Fruit fly (Drosophila melanogaster) whole organism, embryonic: ENCODE data around the gene CG1324.

Source experiments
- Atf6 ChIP-seq: fragments of 200-800 bp; sonication (Bioruptor generic); IDR thresholded peaks from 2 replicates; pipeline ENCODE4 v1.3.6; 2022; ENCODE audit warnings: missing biosample characterization, missing genetic modification characterization
- CG1024 ChIP-seq: fragments of 200-800 bp; sonication (Bioruptor generic); IDR thresholded peaks from 2 replicates; pipeline ENCODE4 v1.3.6; 2022; ENCODE audit warnings: missing biosample characterization, missing genetic modification characterization
- CG10565 ChIP-seq: fragments of 200-800 bp; sonication (Bioruptor generic); optimal IDR thresholded peaks from 3 replicates; lab custom pipeline; 2016; ENCODE audit warnings: missing biosample characterization, mild to moderate bottlenecking, missing genetic modification characterization
- CG11723 ChIP-seq: fragments of 200-800 bp; sonication (Bioruptor generic); optimal IDR thresholded peaks from 2 replicates; lab custom pipeline; 2017; ENCODE audit warnings: missing biosample characterization, mild to moderate bottlenecking, missing genetic modification characterization
- CG13287 ChIP-seq: fragments of 200-800 bp; sonication (Bioruptor generic); IDR thresholded peaks from 2 replicates; pipeline ENCODE4 v1.3.6; 2022; ENCODE audit warnings: missing biosample characterization, missing genetic modification characterization; ENCODE audit not compliant: partially characterized antibody
- CG13296 ChIP-seq: fragments of 200-800 bp; sonication (Bioruptor generic); optimal IDR thresholded peaks from 3 replicates; lab custom pipeline; 2018; ENCODE audit warnings: missing biosample characterization, mild to moderate bottlenecking, missing genetic modification characterization
- CG14441 ChIP-seq: fragments of 200-800 bp; sonication (Bioruptor generic); IDR thresholded peaks from 2 replicates; pipeline ENCODE4 v1.3.6; 2022; ENCODE audit warnings: missing biosample characterization, missing genetic modification characterization
- CG15601 ChIP-seq: fragments of 200-800 bp; sonication (Bioruptor generic); optimal IDR thresholded peaks from 3 replicates; lab custom pipeline; 2019; ENCODE audit warnings: missing biosample characterization, mild to moderate bottlenecking, missing genetic modification characterization, moderate library complexity
- CG1602 ChIP-seq: fragments of 200-800 bp; sonication (Bioruptor generic); optimal IDR thresholded peaks from 3 replicates; lab custom pipeline; 2016; ENCODE audit warnings: missing biosample characterization, missing genetic modification characterization
- CG17912 ChIP-seq: fragments of 200-800 bp; sonication (Bioruptor generic); optimal IDR thresholded peaks from 2 replicates; lab custom pipeline; 2018; ENCODE audit warnings: missing biosample characterization, mild to moderate bottlenecking, missing genetic modification characterization
- CG2875 ChIP-seq: fragments of 200-800 bp; sonication (Bioruptor generic); optimal IDR thresholded peaks from 2 replicates; lab custom pipeline; 2017; ENCODE audit warnings: missing biosample characterization, mild to moderate bottlenecking, missing genetic modification characterization, missing genetic modification reagents
- CG31224 ChIP-seq: fragments of 200-800 bp; sonication (Bioruptor generic); IDR thresholded peaks from 2 replicates; pipeline ENCODE4 v1.3.6; 2022; ENCODE audit warnings: missing biosample characterization, missing genetic modification characterization
- CG3281 ChIP-seq: fragments of 200-800 bp; sonication (Bioruptor generic); optimal IDR thresholded peaks from 3 replicates; lab custom pipeline; 2017; ENCODE audit warnings: missing biosample characterization, mild to moderate bottlenecking, missing genetic modification characterization
- CG33213 ChIP-seq: fragments of 200-800 bp; sonication (Bioruptor generic); optimal IDR thresholded peaks from 3 replicates; lab custom pipeline; 2016; ENCODE audit warnings: missing biosample characterization, missing genetic modification characterization
- CG33557 ChIP-seq: fragments of 200-800 bp; sonication (Bioruptor generic); optimal IDR thresholded peaks from 2 replicates; lab custom pipeline; 2019; ENCODE audit warnings: missing biosample characterization, mild to moderate bottlenecking, missing genetic modification characterization, moderate library complexity
- CG4282 ChIP-seq: fragments of 200-800 bp; sonication (Bioruptor generic); optimal IDR thresholded peaks from 2 replicates; lab custom pipeline; 2016; ENCODE audit warnings: missing biosample characterization, missing genetic modification characterization
- CG4730 ChIP-seq: fragments of 200-800 bp; sonication (Bioruptor generic); IDR thresholded peaks from 2 replicates; pipeline ENCODE4 v1.3.6; 2022; ENCODE audit warnings: missing biosample characterization, missing genetic modification characterization
- CG6272 ChIP-seq: fragments of 200-800 bp; sonication (Bioruptor generic); IDR thresholded peaks from 2 replicates; pipeline ENCODE4 v1.3.6; 2022; ENCODE audit warnings: missing biosample characterization, missing genetic modification characterization
- CG6813 ChIP-seq: fragments of 200-800 bp; sonication (Bioruptor generic); optimal IDR thresholded peaks from 2 replicates; lab custom pipeline; 2017; ENCODE audit warnings: missing biosample characterization, missing genetic modification characterization, mild to moderate bottlenecking, moderate library complexity, missing genetic modification reagents
- CG7786 ChIP-seq: fragments of 200-800 bp; sonication (Bioruptor generic); optimal IDR thresholded peaks from 2 replicates; lab custom pipeline; 2016; ENCODE audit warnings: missing biosample characterization, missing genetic modification characterization
- CG7839 ChIP-seq: fragments of 200-800 bp; sonication (Bioruptor generic); optimal IDR thresholded peaks from 3 replicates; lab custom pipeline; 2018; ENCODE audit warnings: missing biosample characterization, mild to moderate bottlenecking, missing genetic modification characterization, moderate library complexity
- CG8359 ChIP-seq: fragments of 200-800 bp; sonication (Bioruptor generic); optimal IDR thresholded peaks from 2 replicates; lab custom pipeline; 2017; ENCODE audit warnings: missing biosample characterization, mild to moderate bottlenecking, missing genetic modification characterization, borderline replicate concordance
- CG9797 ChIP-seq: fragments of 200-800 bp; sonication (Bioruptor generic); optimal IDR thresholded peaks from 3 replicates; lab custom pipeline; 2018; ENCODE audit warnings: missing biosample characterization, mild to moderate bottlenecking, missing genetic modification characterization
- Doc2 ChIP-seq: fragments of 200-800 bp; sonication (Bioruptor generic); IDR thresholded peaks from 2 replicates; pipeline ENCODE4 v1.3.6; 2022; ENCODE audit warnings: missing biosample characterization, missing genetic modification characterization
- Eip74EF ChIP-seq, 2 experiments: fragments of 200-800 bp in 1 of 2; fragments of >200 bp in 1 of 2; sonication (Bioruptor generic) in 1 of 2; optimal IDR thresholded peaks; 2 replicates each; lab custom pipeline; 2017 to 2019; ENCODE audit warnings: missing biosample characterization in 2 of 2, missing genetic modification characterization in 2 of 2, mild to moderate bottlenecking in 1 of 2, moderate library complexity in 1 of 2
- Fer2 ChIP-seq: fragments of 200-800 bp; sonication (Bioruptor generic); optimal IDR thresholded peaks from 2 replicates; lab custom pipeline; 2018; ENCODE audit warnings: missing biosample characterization, mild to moderate bottlenecking, missing genetic modification characterization, moderate library complexity
- HmgZ ChIP-seq: fragments of 200-800 bp; sonication (Bioruptor generic); optimal IDR thresholded peaks from 2 replicates; lab custom pipeline; 2018; ENCODE audit warnings: missing biosample characterization, mild to moderate bottlenecking, missing genetic modification characterization
- Lhr ChIP-seq: fragments of 200-800 bp; sonication (Bioruptor generic); optimal IDR thresholded peaks from 3 replicates; lab custom pipeline; 2017; ENCODE audit warnings: mild to moderate bottlenecking, missing biosample characterization, missing genetic modification reagents, missing genetic modification characterization
- Scr ChIP-seq: fragments of 200-800 bp; sonication (Bioruptor generic); IDR thresholded peaks from 2 replicates; pipeline ENCODE4 v1.3.6; 2022; ENCODE audit warnings: missing biosample characterization, missing genetic modification characterization; ENCODE audit not compliant: partially characterized antibody
- bcd ChIP-seq: fragments of 200-800 bp; sonication (Bioruptor generic); optimal IDR thresholded peaks from 2 replicates; lab custom pipeline; 2017; ENCODE audit warnings: missing biosample characterization, mild to moderate bottlenecking, missing genetic modification characterization
- cg ChIP-seq: fragments of 200-800 bp; sonication (Bioruptor generic); optimal IDR thresholded peaks from 3 replicates; lab custom pipeline; 2019; ENCODE audit warnings: missing biosample characterization, mild to moderate bottlenecking, missing genetic modification characterization, moderate library complexity
- croc ChIP-seq: fragments of 200-800 bp; sonication (Bioruptor generic); conservative IDR thresholded peaks from 3 replicates; pipeline ENCODE4 v1.3.6; 2022; ENCODE audit warnings: missing biosample characterization, missing genetic modification characterization
- dan ChIP-seq: fragments of 200-800 bp; sonication (Bioruptor generic); IDR thresholded peaks from 2 replicates; pipeline ENCODE4 v1.3.6; 2022; ENCODE audit warnings: missing biosample characterization, missing genetic modification characterization
- dpn ChIP-seq, 2 experiments: fragments of 200-800 bp; sonication (Bioruptor generic); optimal IDR thresholded peaks; 3 replicates each; lab custom pipeline; 2016; ENCODE audit warnings: missing biosample characterization in 2 of 2, missing genetic modification characterization in 2 of 2
- gce ChIP-seq: fragments of 200-800 bp; sonication (Bioruptor generic); IDR thresholded peaks from 3 replicates; pipeline ENCODE4 v1.3.6; 2022; ENCODE audit warnings: missing biosample characterization, missing genetic modification characterization
- grn ChIP-seq: fragments of 200-800 bp; sonication (Bioruptor generic); optimal IDR thresholded peaks from 3 replicates; lab custom pipeline; 2017; ENCODE audit warnings: missing biosample characterization, missing genetic modification characterization
- gsb-n ChIP-seq: fragments of 200-800 bp; sonication (Bioruptor generic); optimal IDR thresholded peaks from 3 replicates; lab custom pipeline; 2018; ENCODE audit warnings: missing biosample characterization, mild to moderate bottlenecking, missing genetic modification characterization
- ham ChIP-seq: fragments of 200-800 bp; sonication (Bioruptor generic); IDR thresholded peaks from 2 replicates; pipeline ENCODE4 v1.3.6; 2022; ENCODE audit warnings: missing biosample characterization, missing genetic modification characterization
- insv ChIP-seq, 2 experiments: fragments of 200-800 bp; sonication (Bioruptor generic); optimal IDR thresholded peaks; 3 replicates each; lab custom pipeline; 2016 to 2018; ENCODE audit warnings: missing biosample characterization in 2 of 2, missing genetic modification characterization in 2 of 2
- lmd ChIP-seq: fragments of 200-800 bp; sonication (Bioruptor generic); IDR thresholded peaks from 2 replicates; pipeline ENCODE4 v1.3.6; 2022; ENCODE audit warnings: missing biosample characterization, missing genetic modification characterization
- mld ChIP-seq: fragments of 200-800 bp; sonication (Bioruptor generic); IDR thresholded peaks from 3 replicates; pipeline ENCODE4 v1.3.6; 2022; ENCODE audit warnings: missing biosample characterization, missing genetic modification characterization; ENCODE audit not compliant: partially characterized antibody
- nmo ChIP-seq: fragments of 200-800 bp; sonication (Bioruptor generic); optimal IDR thresholded peaks from 2 replicates; lab custom pipeline; 2018; ENCODE audit warnings: missing biosample characterization, mild to moderate bottlenecking, missing genetic modification characterization, moderate library complexity
- psq ChIP-seq: fragments of 200-800 bp; sonication (Bioruptor generic); optimal IDR thresholded peaks from 2 replicates; lab custom pipeline; 2017; ENCODE audit warnings: missing biosample characterization, missing genetic modification characterization
- pum ChIP-seq: fragments of 200-800 bp; sonication (Bioruptor generic); optimal IDR thresholded peaks from 2 replicates; lab custom pipeline; 2016; ENCODE audit warnings: missing biosample characterization, missing genetic modification characterization
- salm ChIP-seq: fragments of 200-800 bp; sonication (Bioruptor generic); optimal IDR thresholded peaks from 2 replicates; lab custom pipeline; 2018; ENCODE audit warnings: missing biosample characterization, mild to moderate bottlenecking, missing genetic modification characterization
- scrt ChIP-seq: fragments of 200-800 bp; sonication (Bioruptor generic); optimal IDR thresholded peaks from 2 replicates; lab custom pipeline; 2018; ENCODE audit warnings: missing biosample characterization, mild to moderate bottlenecking, missing genetic modification characterization, moderate library complexity
- tap ChIP-seq: fragments of 200-800 bp; optimal IDR thresholded peaks from 3 replicates; lab custom pipeline; 2019; ENCODE audit warnings: missing biosample characterization, mild to moderate bottlenecking, missing genetic modification characterization, moderate library complexity
- tgo ChIP-seq: fragments of 200-800 bp; sonication (Bioruptor generic); IDR thresholded peaks from 3 replicates; pipeline ENCODE4 v1.3.6; 2022; ENCODE audit warnings: missing biosample characterization, missing genetic modification characterization
- vfl ChIP-seq: fragments of 200-800 bp; sonication (Bioruptor generic); optimal IDR thresholded peaks from 2 replicates; lab custom pipeline; 2016; ENCODE audit warnings: missing biosample characterization, missing genetic modification characterization
- zfh1 ChIP-seq: fragments of 200-800 bp; sonication (Bioruptor generic); IDR thresholded peaks from 3 replicates; pipeline ENCODE4 v1.3.6; 2022; ENCODE audit warnings: missing biosample characterization, missing genetic modification characterization

The CG1324 gene

DNA sequence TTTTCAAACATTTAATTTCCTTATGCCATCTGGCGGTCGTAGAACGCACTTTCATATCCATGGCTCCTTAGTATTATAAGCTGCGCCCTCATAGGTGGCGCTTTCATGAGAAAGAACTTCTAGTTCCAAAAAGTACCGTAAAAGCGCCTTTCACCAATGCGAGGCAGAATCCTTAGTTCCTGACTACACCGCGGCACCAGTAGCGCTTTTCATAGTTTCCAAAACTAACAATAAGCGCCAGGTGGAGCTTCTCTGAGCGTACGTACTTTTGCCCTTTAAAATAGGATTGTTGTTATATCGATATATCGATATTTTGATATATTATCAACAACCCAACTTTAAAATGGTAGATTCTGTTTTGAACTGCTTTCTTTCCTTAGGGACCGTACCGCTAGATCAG is 24.7 kb upstream of the CG1324 start (continued):
- peak; percentile 87 for TF ChIP-seq zfh1 (GFP tag; lab: Robert Waterston, UW)
- peak; percentile 46 for TF ChIP-seq CG11723
- peak; percentile 42 for TF ChIP-seq grn (GFP tag; lab: Kevin White, UChicago)
- peak; percentile 80 for TF ChIP-seq lmd (GFP tag; lab: Robert Waterston, UW)
- peak; percentile 34 for TF ChIP-seq CG3281 (GFP tag; lab: Kevin White, UChicago)
- peak; percentile 39 for TF ChIP-seq CG9797 (GFP tag; lab: Kevin White, UChicago)
- peak; percentile 84 to 86 for TF ChIP-seq dpn (GFP tag; optimal IDR thresholded peaks at IDR 0.05; lab: Kevin White, UChicago)
- peak; percentile 34 for TF ChIP-seq vfl
- peak; percentile 75 for TF ChIP-seq CG4730
- peak; percentile 77 for TF ChIP-seq nmo (GFP tag; lab: Kevin White, UChicago)
- TF ChIP-seq CG14441 (GFP tag; lab: Robert Waterston, UW) = peak; percentile 66; the same call in 1 of the 2 replicates
- peak; percentile 56 for TF ChIP-seq pum (GFP tag; lab: Kevin White, UChicago)
- peak; percentile 86 for TF ChIP-seq Scr (GFP tag; lab: Robert Waterston, UW)
- TF ChIP-seq tap (tag; lab: Kevin White, UChicago) = peak; percentile 6
- TF ChIP-seq scrt (GFP tag; lab: Kevin White, UChicago) = peak; percentile 24
- peak; percentile 67 for TF ChIP-seq bcd (GFP tag; lab: Kevin White, UChicago)
- no peak for TF ChIP-seq salm (tag; lab: Kevin White, UChicago)
- peak; percentile 14 for TF ChIP-seq gsb-n (tag; lab: Kevin White, UChicago)
- peak; percentile 59; the same call in 2 of the 3 replicates for TF ChIP-seq croc (GFP tag; lab: Robert Waterston, UW)
- peak; percentile 55; the same call in 1 of the 2 replicates for TF ChIP-seq CG6272 (GFP tag; lab: Robert Waterston, UW)
- TF ChIP-seq CG7839 = peak; percentile 79
- peak; percentile 65 for TF ChIP-seq CG1024 (GFP tag; lab: Robert Waterston, UW)
- peak; percentile 52 for TF ChIP-seq CG7786
- peak; percentile 93 for TF ChIP-seq Lhr (GFP tag; lab: Kevin White, UChicago)
- no peak for TF ChIP-seq CG31224 (GFP tag; lab: Robert Waterston, UW)
- no peak for TF ChIP-seq ham (GFP tag; lab: Robert Waterston, UW)
- peak; percentile 47 for TF ChIP-seq CG2875 (GFP tag; lab: Kevin White, UChicago)
- TF ChIP-seq Doc2 (GFP tag; lab: Robert Waterston, UW) = no peak
- peak; percentile 60 for TF ChIP-seq CG13296 (GFP tag; lab: Kevin White, UChicago)
- TF ChIP-seq Fer2 (tag; lab: Kevin White, UChicago) = peak; percentile 49
- peak; percentile 74 for TF ChIP-seq CG15601 (tag; lab: Kevin White, UChicago)
- TF ChIP-seq Atf6 = peak; percentile 34; the same call in 1 of the 2 replicates
- peak; percentile 78 for TF ChIP-seq CG6813 (GFP tag; lab: Kevin White, UChicago)
- no peak for TF ChIP-seq cg (GFP tag; lab: Kevin White, UChicago)
- peak; percentile 77 for TF ChIP-seq CG4282 (GFP tag; lab: Kevin White, UChicago)
- peak; percentile 77 for TF ChIP-seq HmgZ
- TF ChIP-seq mld (GFP tag; lab: Robert Waterston, UW) = peak; percentile 73; the same call in 2 of the 3 replicates
- peak; percentile 91 for TF ChIP-seq CG33213 (GFP tag; lab: Kevin White, UChicago)
- peak in 1 of 2 experiments; percentile 85 for TF ChIP-seq insv (GFP tag; optimal IDR thresholded peaks at IDR 0.05; lab: Kevin White, UChicago)
- TF ChIP-seq gce = peak; percentile 54; the same call in 1 of the 3 replicates
- peak; percentile 80 for TF ChIP-seq CG17912 (GFP tag; lab: Kevin White, UChicago)
- TF ChIP-seq Eip74EF (GFP tag; optimal IDR thresholded peaks at IDR 0.05; lab: Kevin White, UChicago) = no peak
- TF ChIP-seq psq = peak; percentile 14
- TF ChIP-seq CG10565 (GFP tag; lab: Kevin White, UChicago) = no peak
- peak; percentile 69 for TF ChIP-seq CG1602 (GFP tag; lab: Kevin White, UChicago)
- no peak for TF ChIP-seq CG8359 (GFP tag; lab: Kevin White, UChicago)
- no peak for TF ChIP-seq dan (GFP tag; lab: Robert Waterston, UW)
- peak; percentile 71 for TF ChIP-seq tgo
- peak; percentile 92 for TF ChIP-seq CG13287 (GFP tag; lab: Robert Waterston, UW)
- TF ChIP-seq CG33557 (GFP tag; lab: Kevin White, UChicago) = peak; percentile 70
